Worm (Caenorhabditis elegans) whole organism, L1 larva: ENCODE measurements around the gene hpo-19.

Experiments used
- Y116A8C.19 ChIP-seq: sonication (generic microtip); optimal IDR thresholded peaks from 2 replicates; lab custom pipeline; 2016; ENCODE audit warnings: missing compliant biosample characterization, missing genetic modification characterization, borderline replicate concordance
- aha-1 ChIP-seq: fragments of 150-350 bp; optimal IDR thresholded peaks from 2 replicates; lab custom pipeline; 2014; ENCODE audit warnings: missing biosample characterization, missing genetic modification characterization
- alr-1 ChIP-seq: fragments of 200-800 bp; sonication (Bioruptor generic); optimal IDR thresholded peaks from 2 replicates; lab custom pipeline; 2018; ENCODE audit warnings: borderline replicate concordance, mild to moderate bottlenecking, missing genetic modification characterization, missing compliant biosample characterization
- aly-2 ChIP-seq: fragments of 150-350 bp; optimal IDR thresholded peaks from 2 replicates; lab custom pipeline; 2014; ENCODE audit warnings: missing biosample characterization, missing genetic modification characterization
- ama-1 ChIP-seq: fragments of 150-350 bp; optimal IDR thresholded peaks from 2 replicates; lab custom pipeline; 2014
- blmp-1 ChIP-seq: fragments of 150-350 bp; optimal IDR thresholded peaks from 2 replicates; lab custom pipeline; 2014; ENCODE audit warnings: missing biosample characterization, missing genetic modification characterization
- ceh-82 ChIP-seq, 3 experiments: fragments of 150-350 bp in 1 of 3; sonication (generic microtip) in 2 of 3; optimal IDR thresholded peaks; 2 replicates each; lab custom pipeline; 2014 to 2017; ENCODE audit warnings: missing biosample characterization in 3 of 3, missing genetic modification characterization in 3 of 3
- dpl-1 ChIP-seq, 3 experiments: fragments of 150-350 bp in 2 of 3; sonication (generic microtip) in 1 of 3; optimal IDR thresholded peaks; 2 replicates each; lab custom pipeline; 2014 to 2017; ENCODE audit warnings: missing biosample characterization in 3 of 3, missing genetic modification characterization in 3 of 3, missing genetic modification reagents in 3 of 3
- efl-1 ChIP-seq, 4 experiments: fragments of 150-350 bp; optimal IDR thresholded peaks in 3 of 4; peaks in 1 of 4; 1 replicate in 1 of 4; 2 replicates in 3 of 4; lab custom pipeline; 2014; ENCODE audit warnings: missing biosample characterization in 2 of 4, missing genetic modification characterization in 2 of 4, missing genetic modification reagents in 2 of 4
- egl-13 ChIP-seq: sonication (generic microtip); optimal IDR thresholded peaks from 2 replicates; lab custom pipeline; 2016; ENCODE audit warnings: missing genotype, missing genetic modification reagents, missing genetic modification characterization, missing compliant biosample characterization
- egl-27 ChIP-seq, 2 experiments: fragments of 150-350 bp in 1 of 2; sonication (generic microtip); optimal IDR thresholded peaks; 3 replicates each; lab custom pipeline; 2017 to 2018; ENCODE audit warnings: missing biosample characterization in 2 of 2, missing genetic modification characterization in 2 of 2, missing genetic modification reagents in 2 of 2
- elt-2 ChIP-seq: sonication (generic microtip); optimal IDR thresholded peaks from 2 replicates; lab custom pipeline; 2016; ENCODE audit warnings: missing genetic modification characterization, mild to moderate bottlenecking, inconsistent platforms, missing compliant biosample characterization, missing genetic modification reagents
- elt-3 ChIP-seq, 6 experiments: fragments of 150-350 bp in 1 of 6; sonication (generic microtip); optimal IDR thresholded peaks; 2 replicates each; lab custom pipeline; 2017 to 2018; ENCODE audit warnings: missing biosample characterization in 6 of 6, missing genetic modification characterization in 6 of 6, inconsistent platforms in 1 of 6
- fkh-4 ChIP-seq: sonication (generic microtip); optimal IDR thresholded peaks from 2 replicates; lab custom pipeline; 2016; ENCODE audit warnings: missing compliant biosample characterization, missing genetic modification characterization, borderline replicate concordance
- fos-1 ChIP-seq: fragments of 150-350 bp; optimal IDR thresholded peaks from 2 replicates; lab custom pipeline; 2014; ENCODE audit warnings: missing biosample characterization, missing genetic modification characterization
- grh-1 ChIP-seq: fragments of 200-800 bp; sonication (Bioruptor generic); IDR thresholded peaks from 2 replicates; pipeline ENCODE4 v1.3.6; 2022; ENCODE audit warnings: missing genetic modification reagents, missing genetic modification characterization, missing compliant biosample characterization
- hlh-4 ChIP-seq: sonication (generic microtip); optimal IDR thresholded peaks from 2 replicates; lab custom pipeline; 2016; ENCODE audit warnings: mild to moderate bottlenecking, missing genetic modification characterization, missing compliant biosample characterization
- hpl-2 ChIP-seq: fragments of 150-350 bp; optimal IDR thresholded peaks from 2 replicates; lab custom pipeline; 2014; ENCODE audit warnings: missing biosample characterization, missing genetic modification reagents, missing genetic modification characterization
- lin-14 ChIP-seq: fragments of 200-800 bp; sonication (Bioruptor generic); optimal IDR thresholded peaks from 2 replicates; lab custom pipeline; 2018; ENCODE audit warnings: mild to moderate bottlenecking, missing genetic modification characterization, moderate library complexity, missing compliant biosample characterization
- lin-15B ChIP-seq: fragments of 150-350 bp; sonication (generic microtip); optimal IDR thresholded peaks from 3 replicates; lab custom pipeline; 2014; ENCODE audit warnings: missing biosample characterization, missing genetic modification characterization
- lin-39 ChIP-seq: fragments of 150-350 bp; optimal IDR thresholded peaks from 2 replicates; lab custom pipeline; 2014; ENCODE audit warnings: missing biosample characterization, missing genetic modification reagents, missing genetic modification characterization
- lsy-2 ChIP-seq, 2 experiments: fragments of 150-350 bp; optimal IDR thresholded peaks; 2 replicates each; lab custom pipeline; 2014; ENCODE audit warnings: missing biosample characterization in 2 of 2, missing genetic modification characterization in 2 of 2
- mab-9 ChIP-seq: fragments of 200-800 bp; sonication (Bioruptor generic); IDR thresholded peaks from 2 replicates; pipeline ENCODE4 v1.3.6; 2022; ENCODE audit warnings: missing genetic modification reagents, missing genetic modification characterization, missing compliant biosample characterization
- nhr-71 ChIP-seq: sonication (generic microtip); optimal IDR thresholded peaks from 2 replicates; lab custom pipeline; 2016; ENCODE audit warnings: mild to moderate bottlenecking, missing genetic modification characterization, moderate library complexity, missing compliant biosample characterization
- nhr-77 ChIP-seq: fragments of 150-350 bp; optimal IDR thresholded peaks from 2 replicates; lab custom pipeline; 2014; ENCODE audit warnings: missing biosample characterization, missing genetic modification characterization
- pag-3 ChIP-seq: sonication (generic microtip); optimal IDR thresholded peaks from 2 replicates; lab custom pipeline; 2017; ENCODE audit warnings: missing genetic modification characterization, mild to moderate bottlenecking, missing compliant biosample characterization, antibody characterized with exemption, borderline replicate concordance; ENCODE audit not compliant: insufficient read depth
- pqm-1 ChIP-seq: sonication (generic microtip); optimal IDR thresholded peaks from 3 replicates; lab custom pipeline; 2017; ENCODE audit warnings: missing biosample characterization, missing genetic modification characterization
- rnt-1 ChIP-seq: sonication (generic microtip); optimal IDR thresholded peaks from 2 replicates; lab custom pipeline; 2016; ENCODE audit warnings: mild to moderate bottlenecking, missing genetic modification characterization, moderate library complexity, missing compliant biosample characterization
- snpc-4 ChIP-seq: fragments of 150-350 bp; optimal IDR thresholded peaks from 2 replicates; lab custom pipeline; 2014; ENCODE audit warnings: missing biosample characterization, missing genetic modification characterization
- snu-23 ChIP-seq: sonication (generic microtip); optimal IDR thresholded peaks from 2 replicates; lab custom pipeline; 2016; ENCODE audit warnings: missing genetic modification characterization, missing compliant biosample characterization
- swsn-7 ChIP-seq: sonication (generic microtip); optimal IDR thresholded peaks from 2 replicates; lab custom pipeline; 2016; ENCODE audit warnings: missing genetic modification characterization, missing compliant biosample characterization
- unc-62 ChIP-seq: fragments of 150-350 bp; optimal IDR thresholded peaks from 2 replicates; lab custom pipeline; 2014; ENCODE audit warnings: missing biosample characterization, missing genetic modification reagents, missing genetic modification characterization
- unc-98 ChIP-seq: fragments of 200-800 bp; sonication (Bioruptor generic); IDR thresholded peaks from 2 replicates; pipeline ENCODE4 v1.3.6; 2022; ENCODE audit warnings: missing genetic modification characterization, missing compliant biosample characterization
- vab-15 ChIP-seq: sonication (generic microtip); optimal IDR thresholded peaks from 2 replicates; lab custom pipeline; 2017; ENCODE audit warnings: missing genotype, mild to moderate bottlenecking, missing genetic modification characterization, missing compliant biosample characterization
- zip-4 ChIP-seq: fragments of 200-800 bp; sonication (Bioruptor generic); optimal IDR thresholded peaks from 2 replicates; lab custom pipeline; 2018; ENCODE audit warnings: mild to moderate bottlenecking, missing genetic modification characterization, moderate library complexity, missing compliant biosample characterization
- ztf-11 ChIP-seq, 2 experiments: sonication (generic microtip); optimal IDR thresholded peaks; 2 replicates each; lab custom pipeline; 2016 to 2017; ENCODE audit warnings: missing genetic modification characterization in 2 of 2, missing biosample characterization in 1 of 2, missing compliant biosample characterization in 1 of 2

hpo-19 gene

ce11 chrV:6464238-6464637 lies 27.8 kb downstream of the hpo-19 start:
- TF ChIP-seq blmp-1 (tag; lab: Kevin White, UChicago): peak; percentile 13
- no peak for TF ChIP-seq aha-1 (tag; lab: Kevin White, UChicago)

ce11 chrV:6464765-6465164 lies 28.3 kb downstream of the hpo-19 start, which contains the start of gene unc-83:
Gene unc-83 (plus strand): TSS chrV:6465065.
- TF ChIP-seq unc-62 (no peak), alr-1 (no peak), elt-2 (tag; lab: Kevin White, UChicago) (no peak), ama-1 (no peak), hpl-2 (GFP tag; lab: Kevin White, UChicago) (no peak), nhr-77 (tag; lab: Kevin White, UChicago) (no peak), Y116A8C.19 (tag; lab: Kevin White, UChicago) (no peak), snpc-4 (no peak), blmp-1 (tag; lab: Kevin White, UChicago) (no peak), swsn-7 (tag; lab: Kevin White, UChicago) (no peak), rnt-1 (tag; lab: Kevin White, UChicago) (no peak), grh-1 (no peak), egl-27 (tag; optimal IDR thresholded peaks at IDR 0.05; lab: Kevin White, UChicago) (no peak), elt-3 (tag; optimal IDR thresholded peaks at IDR 0.05; lab: Kevin White, UChicago) (no peak), fkh-4 (tag; lab: Kevin White, UChicago) (no peak)

ce11 chrV:6467676-6468075 lies 31.2 kb downstream of the hpo-19 start:
- TF ChIP-seq vab-15 (tag; lab: Kevin White, UChicago) (no peak), snu-23 (GFP tag; lab: Kevin White, UChicago) (no peak), lin-15B (no peak), pqm-1 (tag; lab: Kevin White, UChicago) (no peak), fos-1 (tag; lab: Kevin White, UChicago) (no peak), ceh-82 (tag; optimal IDR thresholded peaks at IDR 0.05; lab: Kevin White, UChicago) (no peak), nhr-71 (tag; lab: Kevin White, UChicago) (peak; percentile 22), rnt-1 (tag; lab: Kevin White, UChicago) (peak; percentile 76), lin-14 (peak; percentile 69), ztf-11 (tag; optimal IDR thresholded peaks at IDR 0.05; lab: Kevin White, UChicago) (no peak), zip-4 (GFP tag; lab: Kevin White, UChicago) (no peak), efl-1 (optimal IDR thresholded peaks at IDR 0.05; lab: Kevin White, UChicago) (no peak), efl-1 (GFP tag; optimal IDR thresholded peaks at IDR 0.05 in 1 of 2; lab: Kevin White, UChicago) (no peak), lsy-2 (tag; optimal IDR thresholded peaks at IDR 0.05; lab: Kevin White, UChicago) (peak in 1 of 2 experiments; percentile 12), pag-3 (tag; lab: Kevin White, UChicago) (peak; percentile 96), egl-13 (tag; lab: Kevin White, UChicago) (no peak), lin-39 (tag; lab: Kevin White, UChicago) (peak; percentile 26), Y116A8C.19 (tag; lab: Kevin White, UChicago) (no peak), fkh-4 (tag; lab: Kevin White, UChicago) (no peak), unc-98 (GFP tag; lab: Robert Waterston, UW) (no peak), hlh-4 (tag; lab: Kevin White, UChicago) (no peak), dpl-1 (GFP tag; optimal IDR thresholded peaks at IDR 0.05; lab: Kevin White, UChicago) (no peak)
- TF ChIP-seq, all 84 proteins: peak for 6

DNA sequence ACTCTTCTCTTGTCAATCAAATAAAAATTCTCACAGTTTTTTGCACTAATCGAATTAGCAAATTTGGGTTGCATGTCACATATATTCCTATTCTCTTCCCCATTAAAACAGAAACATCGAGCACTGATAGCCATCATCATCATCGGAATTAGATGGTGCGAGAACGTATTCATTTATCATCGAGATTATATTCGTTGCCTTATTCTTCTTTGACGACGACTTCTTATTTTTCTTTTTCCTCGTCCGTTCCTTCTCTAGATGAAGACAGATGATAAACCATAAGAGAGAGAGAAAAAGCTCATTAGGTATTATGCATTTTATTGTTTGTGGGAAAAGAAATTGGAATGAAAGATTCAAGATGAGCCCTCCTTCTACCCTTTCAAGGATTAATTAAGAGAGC lies 34.8 kb downstream of the hpo-19 start:
- TF ChIP-seq mab-9 (GFP tag; lab: Robert Waterston, UW) (no peak), aly-2 (tag; lab: Kevin White, UChicago) (no peak)
